Worm (Caenorhabditis elegans) whole organism, L2 larva: ENCODE measurements around the gene zfp-3.
A peak's percentile ranks its signal among the peaks of the same experiment; 100 is the strongest.

Experiments
- C34F6.9 ChIP-seq: fragments of 150-350 bp; optimal IDR thresholded peaks from 2 replicates; lab custom pipeline; 2014; ENCODE audit warnings: missing biosample characterization, missing genetic modification characterization
- F13H6.1 ChIP-seq: sonication (generic microtip); optimal IDR thresholded peaks from 2 replicates; lab custom pipeline; 2016; ENCODE audit warnings: missing genetic modification characterization, missing compliant biosample characterization
- R02D3.7 ChIP-seq: fragments of 150-350 bp; optimal IDR thresholded peaks from 2 replicates; lab custom pipeline; 2014; ENCODE audit warnings: missing biosample characterization, missing genetic modification characterization
- Y55F3AM.14 ChIP-seq: fragments of 200-800 bp; sonication (Bioruptor generic); optimal IDR thresholded peaks from 2 replicates; lab custom pipeline; 2018; ENCODE audit warnings: mild to moderate bottlenecking, missing genetic modification characterization, missing compliant biosample characterization
- aly-2 ChIP-seq: fragments of 150-350 bp; optimal IDR thresholded peaks from 2 replicates; lab custom pipeline; 2014; ENCODE audit warnings: missing biosample characterization, missing genetic modification characterization
- ama-1 ChIP-seq: fragments of 150-350 bp; optimal IDR thresholded peaks from 2 replicates; lab custom pipeline; 2018; ENCODE audit warnings: inconsistent platforms
- blmp-1 ChIP-seq: sonication (generic microtip); optimal IDR thresholded peaks from 2 replicates; lab custom pipeline; 2017; ENCODE audit warnings: missing genetic modification characterization, mild to moderate bottlenecking, missing compliant biosample characterization, antibody characterized with exemption, moderate library complexity; ENCODE audit not compliant: insufficient read depth
- ceh-16 ChIP-seq: fragments of 150-350 bp; optimal IDR thresholded peaks from 2 replicates; lab custom pipeline; 2014; ENCODE audit warnings: missing biosample characterization, missing genetic modification characterization
- ceh-82 ChIP-seq: fragments of 150-350 bp; optimal IDR thresholded peaks from 2 replicates; lab custom pipeline; 2014; ENCODE audit warnings: missing biosample characterization, missing genetic modification characterization
- crh-2 ChIP-seq: sonication (generic microtip); optimal IDR thresholded peaks from 2 replicates; lab custom pipeline; 2017; ENCODE audit warnings: missing biosample characterization, missing genetic modification characterization
- egl-27 ChIP-seq: sonication (generic microtip); optimal IDR thresholded peaks from 3 replicates; lab custom pipeline; 2017; ENCODE audit warnings: missing biosample characterization, missing genetic modification reagents, missing genetic modification characterization
- elt-3 ChIP-seq: sonication (generic microtip); optimal IDR thresholded peaks from 2 replicates; lab custom pipeline; 2017; ENCODE audit warnings: missing biosample characterization, missing genetic modification characterization
- fos-1 ChIP-seq: fragments of 150-350 bp; optimal IDR thresholded peaks from 2 replicates; lab custom pipeline; 2014; ENCODE audit warnings: missing biosample characterization, missing genetic modification characterization
- lin-11 ChIP-seq: fragments of 150-350 bp; sonication (generic microtip); optimal IDR thresholded peaks from 2 replicates; lab custom pipeline; 2014; ENCODE audit warnings: missing biosample characterization, missing genetic modification characterization, inconsistent platforms, mixed read lengths
- lin-13 ChIP-seq: fragments of 150-350 bp; optimal IDR thresholded peaks from 2 replicates; lab custom pipeline; 2014; ENCODE audit warnings: missing biosample characterization, missing genetic modification reagents, missing genetic modification characterization
- lin-39 ChIP-seq: fragments of 150-350 bp; optimal IDR thresholded peaks from 2 replicates; lab custom pipeline; 2014; ENCODE audit warnings: missing biosample characterization, missing genetic modification reagents, missing genetic modification characterization
- lsy-2 ChIP-seq, 2 experiments: fragments of 150-350 bp in 1 of 2; sonication (generic microtip) in 1 of 2; optimal IDR thresholded peaks; 2 replicates each; lab custom pipeline; 2014 to 2017; ENCODE audit warnings: missing biosample characterization in 2 of 2, missing genetic modification characterization in 2 of 2
- mbf-1 ChIP-seq: sonication (generic microtip); optimal IDR thresholded peaks from 2 replicates; lab custom pipeline; 2017; ENCODE audit warnings: missing biosample characterization, missing genetic modification characterization
- mdl-1 ChIP-seq, 2 experiments: fragments of 150-350 bp in 1 of 2; sonication (generic microtip) in 1 of 2; optimal IDR thresholded peaks; 2 replicates each; lab custom pipeline; 2017; ENCODE audit warnings: missing biosample characterization in 2 of 2, missing genetic modification characterization in 2 of 2
- nhr-10 ChIP-seq: sonication (generic microtip); optimal IDR thresholded peaks from 2 replicates; lab custom pipeline; 2017; ENCODE audit warnings: missing biosample characterization, missing genetic modification characterization
- nhr-12 ChIP-seq: fragments of 150-350 bp; optimal IDR thresholded peaks from 2 replicates; lab custom pipeline; 2014; ENCODE audit warnings: missing biosample characterization, missing genetic modification characterization
- nhr-129 ChIP-seq: fragments of 150-350 bp; optimal IDR thresholded peaks from 2 replicates; lab custom pipeline; 2014; ENCODE audit warnings: missing biosample characterization, missing genetic modification characterization
- nhr-21 ChIP-seq: fragments of 150-350 bp; optimal IDR thresholded peaks from 2 replicates; lab custom pipeline; 2014; ENCODE audit warnings: missing biosample characterization, missing genetic modification characterization
- nhr-23 ChIP-seq: fragments of 150-350 bp; optimal IDR thresholded peaks from 2 replicates; lab custom pipeline; 2014; ENCODE audit warnings: missing biosample characterization, missing genetic modification reagents, missing genetic modification characterization
- nhr-25 ChIP-seq: fragments of 150-350 bp; sonication (generic microtip); optimal IDR thresholded peaks from 3 replicates; lab custom pipeline; 2014; ENCODE audit warnings: missing biosample characterization, missing genetic modification characterization
- nhr-6 ChIP-seq: fragments of 150-350 bp; optimal IDR thresholded peaks from 2 replicates; lab custom pipeline; 2014; ENCODE audit warnings: missing biosample characterization, missing genetic modification characterization
- nhr-77 ChIP-seq: fragments of 150-350 bp; optimal IDR thresholded peaks from 2 replicates; lab custom pipeline; 2014; ENCODE audit warnings: missing biosample characterization, missing genetic modification characterization
- peb-1 ChIP-seq: fragments of 150-350 bp; optimal IDR thresholded peaks from 2 replicates; lab custom pipeline; 2014; ENCODE audit warnings: missing biosample characterization, missing genetic modification characterization
- sem-4 ChIP-seq: fragments of 150-350 bp; optimal IDR thresholded peaks from 2 replicates; lab custom pipeline; 2014; ENCODE audit warnings: missing biosample characterization, missing genetic modification reagents, missing genetic modification characterization
- skn-1 ChIP-seq: sonication (generic microtip); optimal IDR thresholded peaks from 2 replicates; lab custom pipeline; 2017; ENCODE audit warnings: missing biosample characterization, missing genetic modification characterization
- sma-3 ChIP-seq: sonication (generic microtip); optimal IDR thresholded peaks from 2 replicates; lab custom pipeline; 2016; ENCODE audit warnings: missing genetic modification reagents, missing genetic modification characterization, missing compliant biosample characterization
- sma-9 ChIP-seq, 2 experiments: fragments of 150-350 bp in 1 of 2; sonication (generic microtip) in 1 of 2; optimal IDR thresholded peaks; 2 replicates each; lab custom pipeline; 2014 to 2016; ENCODE audit warnings: missing genetic modification characterization in 2 of 2, mild to moderate bottlenecking in 1 of 2, missing biosample characterization in 1 of 2, missing compliant biosample characterization in 1 of 2, missing genetic modification reagents in 1 of 2, moderate library complexity in 1 of 2
- snpc-4 ChIP-seq: fragments of 150-350 bp; optimal IDR thresholded peaks from 2 replicates; lab custom pipeline; 2014; ENCODE audit warnings: missing biosample characterization, missing genetic modification characterization
- unc-55 ChIP-seq: fragments of 150-350 bp; sonication (generic microtip); optimal IDR thresholded peaks from 3 replicates; lab custom pipeline; 2014; ENCODE audit warnings: missing biosample characterization, missing genetic modification reagents, missing genetic modification characterization
- unc-62 ChIP-seq: fragments of 150-350 bp; optimal IDR thresholded peaks from 2 replicates; lab custom pipeline; 2014; ENCODE audit warnings: missing biosample characterization, missing genetic modification reagents, missing genetic modification characterization
- zag-1 ChIP-seq: fragments of 150-350 bp; optimal IDR thresholded peaks from 2 replicates; lab custom pipeline; 2014; ENCODE audit warnings: missing biosample characterization, missing genetic modification characterization
- ztf-1 ChIP-seq: fragments of 200-800 bp; sonication (Bioruptor generic); conservative IDR thresholded peaks from 2 replicates; pipeline ENCODE4 v1.3.6; 2022; ENCODE audit warnings: missing genetic modification characterization, missing compliant biosample characterization
- ztf-11 ChIP-seq: sonication (generic microtip); optimal IDR thresholded peaks from 2 replicates; lab custom pipeline; 2017; ENCODE audit warnings: missing biosample characterization, missing genetic modification characterization
- ztf-4 ChIP-seq: fragments of 150-350 bp; optimal IDR thresholded peaks from 2 replicates; lab custom pipeline; 2014; ENCODE audit warnings: missing biosample characterization, missing genetic modification characterization

zfp-3 gene

DNA sequence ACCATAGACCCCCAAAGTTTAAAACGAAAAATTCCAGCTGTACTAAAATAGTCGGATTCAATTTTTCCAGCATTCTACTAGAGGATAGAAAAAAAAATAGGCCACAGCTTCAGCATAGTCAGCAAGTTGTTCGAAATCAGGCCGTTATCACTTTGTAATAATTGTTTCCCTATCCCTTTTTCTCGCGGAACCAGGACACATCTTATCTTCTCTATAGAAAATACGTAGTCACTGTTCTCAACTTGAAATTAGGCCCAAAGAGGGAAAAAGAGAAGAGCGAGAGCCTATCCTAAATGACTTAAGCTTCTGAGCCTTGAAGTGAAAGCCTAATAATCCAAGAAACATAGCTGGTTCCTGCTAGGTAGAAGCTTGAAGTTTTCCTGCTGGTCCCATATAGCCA is 747 bp downstream of the zfp-3 start:
- TF ChIP-seq crh-2 (peak; percentile 45), mbf-1 (tag; lab: Kevin White, UChicago) (no peak), egl-27 (tag; lab: Kevin White, UChicago) (no peak), sma-3 (GFP tag; lab: Kevin White, UChicago) (peak; percentile 16), lsy-2 (tag; optimal IDR thresholded peaks at IDR 0.05; lab: Kevin White, UChicago) (peak in 1 of 2 experiments; percentile 47), ama-1 (lab: Kevin White, UChicago) (peak; percentile 64), Y55F3AM.14 (GFP tag; lab: Kevin White, UChicago) (no peak), lin-13 (GFP tag; lab: Kevin White, UChicago) (no peak), F13H6.1 (peak; percentile 4), nhr-129 (tag; lab: Kevin White, UChicago) (peak; percentile 14), nhr-21 (tag; lab: Kevin White, UChicago) (peak; percentile 29), ztf-4 (tag; lab: Kevin White, UChicago) (peak; percentile 53), sma-9 (GFP tag; optimal IDR thresholded peaks at IDR 0.05; lab: Kevin White, UChicago) (peak; percentile 43), sma-9 (tag; optimal IDR thresholded peaks at IDR 0.05; lab: Kevin White, UChicago) (no peak), ceh-16 (tag; lab: Kevin White, UChicago) (peak; percentile 8)

DNA sequence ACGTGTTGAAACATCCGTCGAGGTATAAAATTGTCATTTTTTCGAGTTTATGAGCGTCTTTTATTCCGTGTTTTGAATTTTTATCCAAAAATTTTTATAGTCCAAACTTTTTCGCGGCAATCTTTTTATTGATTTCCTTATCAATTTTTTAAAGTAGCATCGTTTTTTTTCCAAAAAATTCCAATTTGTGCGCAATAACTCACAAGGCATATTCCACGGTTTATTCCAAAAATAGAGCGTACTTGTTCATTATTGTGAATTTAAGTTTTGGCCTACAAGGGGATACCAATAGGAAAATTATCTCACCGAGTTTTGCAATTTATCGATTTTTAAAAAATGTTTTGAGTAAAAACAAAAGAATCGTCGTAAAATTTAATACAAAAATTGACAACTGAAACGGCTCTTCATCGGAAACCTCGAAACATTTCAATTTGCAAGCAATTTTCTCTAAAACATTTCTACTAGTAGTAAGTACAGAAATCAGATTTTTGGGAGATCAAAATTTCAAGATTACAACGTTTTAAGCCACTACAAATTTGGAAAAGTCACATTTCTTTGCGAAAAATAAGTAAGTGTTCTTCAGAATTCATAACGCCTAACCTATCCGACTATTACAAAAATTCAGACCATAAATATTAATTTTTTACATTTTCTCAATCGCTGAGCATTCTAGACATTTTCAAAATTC is 2.7 kb downstream of the zfp-3 start:
- TF ChIP-seq C34F6.9 (tag; lab: Kevin White, UChicago) = peak; percentile 22
- TF ChIP-seq sma-3 (GFP tag; lab: Kevin White, UChicago) = peak; percentile 20
- peak; percentile 64 for TF ChIP-seq nhr-25 (tag; lab: Kevin White, UChicago)
- TF ChIP-seq lsy-2 (tag; optimal IDR thresholded peaks at IDR 0.05; lab: Kevin White, UChicago) = no peak
- TF ChIP-seq lin-13 (GFP tag; lab: Kevin White, UChicago) = peak; percentile 4

DNA sequence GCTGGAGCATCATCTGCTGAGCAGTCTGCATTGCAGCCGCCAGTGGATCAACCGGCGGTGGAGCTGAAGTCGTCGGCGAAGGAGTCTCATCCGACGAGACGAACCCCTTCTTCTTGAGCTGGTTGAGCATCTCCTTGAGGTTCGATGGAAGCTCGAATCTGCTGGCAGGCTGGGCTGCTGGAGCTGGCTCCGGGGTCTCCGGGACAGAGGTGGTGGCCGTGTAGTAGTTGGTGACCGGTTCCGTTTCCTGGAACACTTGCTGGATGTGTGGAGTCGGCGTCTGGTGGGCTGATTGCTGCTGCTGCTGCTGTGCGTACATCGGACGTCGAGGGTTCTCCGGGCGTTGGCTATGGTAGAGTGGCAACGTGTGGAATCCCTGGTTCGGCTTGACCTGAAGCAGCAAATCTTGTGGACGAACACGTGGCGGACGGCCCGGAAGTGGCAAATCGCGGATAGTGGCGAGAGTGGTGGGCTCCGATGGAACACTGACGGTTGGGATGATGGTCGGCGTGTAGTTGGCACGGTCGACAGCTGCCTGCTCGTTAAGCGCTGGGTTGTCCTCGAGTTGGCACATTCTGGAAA is 4.8 kb downstream of the zfp-3 start:
- no peak for TF ChIP-seq crh-2
- TF ChIP-seq fos-1 (tag; lab: Kevin White, UChicago) = no peak
- TF ChIP-seq sem-4 (tag; lab: Kevin White, UChicago) = no peak
- TF ChIP-seq lin-11 (tag; lab: Kevin White, UChicago) = no peak
- no peak for TF ChIP-seq nhr-21 (tag; lab: Kevin White, UChicago)
- no peak for TF ChIP-seq unc-62 (GFP tag; lab: Kevin White, UChicago)
- TF ChIP-seq F13H6.1 = no peak

DNA sequence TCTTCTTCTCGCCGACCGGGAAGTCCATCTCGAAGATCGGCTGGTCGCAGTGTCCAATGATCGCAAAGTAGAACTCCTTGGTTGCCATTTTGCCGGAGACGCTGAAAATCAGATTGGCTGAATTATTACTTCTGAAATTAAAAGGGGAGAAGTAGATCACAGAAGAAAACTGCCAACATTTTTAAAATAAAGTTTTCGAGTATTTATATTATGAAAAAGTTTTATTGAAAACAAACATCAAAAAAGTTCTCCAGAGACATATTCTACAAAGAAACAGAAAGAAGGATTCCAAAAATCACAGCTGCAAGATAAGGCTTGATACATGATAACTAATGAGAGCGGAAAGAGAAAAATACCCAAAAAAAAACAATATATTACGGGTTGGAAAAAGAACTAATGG is 6.3 kb downstream of the zfp-3 start, which contains the start of gene sedl-1:
Gene sedl-1 (minus strand): TSS at position 101 of the 400 bp plus-strand sequence.
- TF ChIP-seq elt-3 (tag; lab: Kevin White, UChicago) = no peak
- TF ChIP-seq skn-1 (tag; lab: Kevin White, UChicago) = no peak
- TF ChIP-seq snpc-4 (tag; lab: Kevin White, UChicago) = no peak
- TF ChIP-seq fos-1 (tag; lab: Kevin White, UChicago) = no peak
- no peak for TF ChIP-seq Y55F3AM.14 (GFP tag; lab: Kevin White, UChicago)
- no peak for TF ChIP-seq unc-62 (GFP tag; lab: Kevin White, UChicago)
- no peak for TF ChIP-seq zag-1
- TF ChIP-seq C34F6.9 (tag; lab: Kevin White, UChicago) = no peak
- no peak for TF ChIP-seq ama-1 (lab: Kevin White, UChicago)
- no peak for TF ChIP-seq nhr-6 (tag; lab: Kevin White, UChicago)
- TF ChIP-seq blmp-1 = no peak
- no peak for TF ChIP-seq nhr-129 (tag; lab: Kevin White, UChicago)
- TF ChIP-seq ceh-82 = no peak
- no peak for TF ChIP-seq nhr-77
- no peak for TF ChIP-seq nhr-23 (tag; lab: Kevin White, UChicago)

DNA sequence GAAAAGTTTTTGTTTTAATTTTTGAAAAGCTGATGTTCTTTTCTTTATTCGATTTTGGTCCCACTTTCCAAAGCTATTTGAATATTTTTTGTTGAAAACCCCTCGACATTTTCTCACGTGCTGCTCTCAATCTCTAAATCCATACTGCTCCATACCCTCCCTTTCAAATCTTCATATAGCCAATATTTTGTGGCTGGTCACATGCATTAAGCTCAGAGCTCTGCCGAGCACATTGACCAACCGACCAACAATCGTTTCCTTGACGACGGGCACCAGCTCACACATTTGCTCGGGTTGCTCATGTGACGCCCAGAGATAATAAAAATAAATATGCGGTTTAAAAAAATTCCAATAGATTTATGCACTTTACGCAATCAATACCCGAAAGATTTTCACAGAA is 7.5 kb downstream of the zfp-3 start:
- TF ChIP-seq ztf-11 (tag; lab: Kevin White, UChicago) = no peak
- TF ChIP-seq crh-2 = peak; percentile 25
- TF ChIP-seq fos-1 (tag; lab: Kevin White, UChicago) = no peak
- TF ChIP-seq peb-1 (tag; lab: Kevin White, UChicago) = no peak
- no peak for TF ChIP-seq lin-39
- peak; percentile 3 for TF ChIP-seq nhr-21 (tag; lab: Kevin White, UChicago)
- TF ChIP-seq lin-11 (tag; lab: Kevin White, UChicago) = peak; percentile 36
- TF ChIP-seq C34F6.9 (tag; lab: Kevin White, UChicago) = peak; percentile 13
- peak; percentile 20 to 39 for TF ChIP-seq lsy-2 (tag; optimal IDR thresholded peaks at IDR 0.05; lab: Kevin White, UChicago)
- TF ChIP-seq mdl-1 (tag; optimal IDR thresholded peaks at IDR 0.05; lab: Kevin White, UChicago) = peak in 1 of 2 experiments; percentile 34
- no peak for TF ChIP-seq ztf-4 (tag; lab: Kevin White, UChicago)
- no peak for TF ChIP-seq ztf-1
- no peak for TF ChIP-seq F13H6.1
- no peak for TF ChIP-seq R02D3.7 (tag; lab: Kevin White, UChicago)
- no peak for TF ChIP-seq unc-55 (GFP tag; lab: Kevin White, UChicago)
- TF ChIP-seq ceh-82 = no peak
- TF ChIP-seq sma-3 (GFP tag; lab: Kevin White, UChicago) = no peak
- no peak for TF ChIP-seq aly-2 (tag; lab: Kevin White, UChicago)
- no peak for TF ChIP-seq nhr-12 (tag; lab: Kevin White, UChicago)
- no peak for TF ChIP-seq nhr-10 (tag; lab: Kevin White, UChicago)
- no peak for TF ChIP-seq ama-1 (lab: Kevin White, UChicago)
